Fruit fly (Drosophila melanogaster): ENCODE results near the gene CG14829.

Gene CG14829

dm6 chr3L:7250469-7250868 is 12.5 kb upstream of the CG14829 start, which contains the start of gene MED4 (continued):
- TF ChIP-seq CG9609 (GFP tag; optimal IDR thresholded peaks at IDR 0.05) (peak; percentile 87), CG18619 (GFP tag; optimal IDR thresholded peaks at IDR 0.05) (peak; percentile 50), grn (GFP tag; optimal IDR thresholded peaks at IDR 0.05) (no peak), CG8281 (tag; optimal IDR thresholded peaks at IDR 0.05) (peak; percentile 18), CG12236 (GFP tag; optimal IDR thresholded peaks at IDR 0.05) (peak; percentile 71), Eip74EF (GFP tag; optimal IDR thresholded peaks at IDR 0.05) (peak in 1 of 2 experiments; percentile 26), sim (GFP tag; IDR thresholded peaks at IDR 0.05) (peak; percentile 45; the same call in 1 of the 2 replicates), ap (GFP tag; IDR thresholded peaks at IDR 0.05) (peak; percentile 30; the same call in 1 of the 2 replicates), vnd (GFP tag; IDR thresholded peaks at IDR 0.05; ENCODE audit: partially characterized antibody) (no peak), ci (GFP tag; IDR thresholded peaks at IDR 0.05) (peak; percentile 89), luna (GFP tag; optimal IDR thresholded peaks at IDR 0.05) (peak; percentile 70), mirr (GFP tag; optimal IDR thresholded peaks at IDR 0.05) (no peak), CG13624 (GFP tag; optimal IDR thresholded peaks at IDR 0.05) (peak; percentile 86), sob (GFP tag; IDR thresholded peaks at IDR 0.05) (peak; percentile 82), tll (GFP tag; optimal IDR thresholded peaks at IDR 0.05) (no peak), Dfd (GFP tag; optimal IDR thresholded peaks at IDR 0.05) (no peak), da (GFP tag; optimal IDR thresholded peaks at IDR 0.05) (peak; percentile 37), en (GFP tag; optimal IDR thresholded peaks at IDR 0.05) (peak; percentile 76), CG3726 (GFP tag; IDR thresholded peaks at IDR 0.05) (0 out of 3 replicates have a peak, but pooled peaks have one; percentile 16), HLH3B (GFP tag; IDR thresholded peaks at IDR 0.05) (peak; percentile 65), Nf-YB (GFP tag; optimal IDR thresholded peaks at IDR 0.05) (peak; percentile 47), wor (GFP tag; IDR thresholded peaks at IDR 0.05) (no peak), CG12942 (GFP tag; optimal IDR thresholded peaks at IDR 0.05) (peak; percentile 83), Ptx1 (GFP tag; IDR thresholded peaks at IDR 0.05) (peak; percentile 74), CG5953 (GFP tag; IDR thresholded peaks at IDR 0.05) (peak; percentile 61; the same call in 1 of the 2 replicates), CG14667 (GFP tag; IDR thresholded peaks at IDR 0.05) (peak; percentile 61), Ravus (GFP tag; IDR thresholded peaks at IDR 0.05) (no peak), tgo (GFP tag; IDR thresholded peaks at IDR 0.05) (peak; percentile 79), hbn (GFP tag; IDR thresholded peaks at IDR 0.05; ENCODE audit: partially characterized antibody) (no peak), pfk (GFP tag; optimal IDR thresholded peaks at IDR 0.05) (no peak), crol (GFP tag; IDR thresholded peaks at IDR 0.05) (no peak), psq (GFP tag; optimal IDR thresholded peaks at IDR 0.05) (peak; percentile 11), sqz (GFP tag; optimal IDR thresholded peaks at IDR 0.05) (no peak), kah (GFP tag; optimal IDR thresholded peaks at IDR 0.05) (peak; percentile 8), CG17829 (tag; optimal IDR thresholded peaks at IDR 0.05) (peak; percentile 69), bbx (GFP tag; IDR thresholded peaks at IDR 0.05; ENCODE audit: partially characterized antibody) (no peak), tin (GFP tag; optimal IDR thresholded peaks at IDR 0.05) (peak; percentile 84), CG8359 (GFP tag; optimal IDR thresholded peaks at IDR 0.05; ENCODE audit: borderline replicate concordance) (no peak), Xrp1 (GFP tag; IDR thresholded peaks at IDR 0.05) (peak; percentile 79), CG10147 (GFP tag; optimal IDR thresholded peaks at IDR 0.05) (peak; percentile 70), lab (GFP tag; optimal IDR thresholded peaks at IDR 0.05) (peak; percentile 86), D (optimal IDR thresholded peaks at IDR 0.05) (no peak), D (GFP tag; optimal IDR thresholded peaks at IDR 0.05) (peak; percentile 1), Lim3 (GFP tag; IDR thresholded peaks at IDR 0.05) (no peak), CG12391 (tag; optimal IDR thresholded peaks at IDR 0.05) (peak; percentile 82), Dp (GFP tag; optimal IDR thresholded peaks at IDR 0.05) (peak; percentile 45), CG10959 (GFP tag; IDR thresholded peaks at IDR 0.05) (no peak), lbe (GFP tag; optimal IDR thresholded peaks at IDR 0.05) (peak; percentile 48), CG6765 (GFP tag; optimal IDR thresholded peaks at IDR 0.05) (peak; percentile 60), chif (GFP tag; optimal IDR thresholded peaks at IDR 0.05) (peak; percentile 68 to 82), ab (GFP tag; optimal IDR thresholded peaks at IDR 0.05) (peak; percentile 66)
